Fruit fly (Drosophila melanogaster): ENCODE measurements around the gene Cpsf6.
A peak's percentile ranks its signal among the peaks of the same experiment; 100 is the strongest.

DNA sequence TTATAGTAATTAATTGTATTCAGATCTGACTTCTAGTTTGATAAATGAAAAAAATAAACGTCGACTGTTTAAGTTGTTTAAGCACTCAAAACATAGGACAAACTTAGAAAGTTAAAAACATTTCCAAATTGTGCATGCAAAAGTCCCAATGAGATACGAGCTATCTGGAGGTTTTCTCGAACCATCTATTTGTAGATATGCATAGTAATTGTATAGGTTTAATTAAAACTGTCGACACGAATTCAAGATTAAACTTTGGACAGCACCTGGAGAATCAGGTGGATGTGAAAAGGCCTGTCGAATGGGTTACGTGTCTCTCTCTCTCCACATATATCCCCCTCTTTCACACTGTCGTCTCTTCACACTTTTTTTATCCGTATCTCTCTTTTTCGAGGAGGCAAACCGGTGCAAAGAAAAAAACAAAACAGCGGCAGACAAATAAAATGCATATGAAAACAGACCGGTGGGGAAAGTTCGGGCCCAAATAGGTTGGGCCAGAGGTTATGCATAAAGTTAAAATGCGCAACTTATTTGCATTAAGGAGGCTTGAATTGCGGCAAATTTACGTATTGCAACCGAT is 44.9 kb upstream of the Cpsf6 start:
- peak; percentile 48 for TF ChIP-seq CG1621 (tag; optimal IDR thresholded peaks at IDR 0.05)
- peak; percentile 61; the same call in 2 of the 3 replicates for TF ChIP-seq CG8119 (GFP tag; IDR thresholded peaks at IDR 0.05)
- no peak for TF ChIP-seq svp (GFP tag)
- TF ChIP-seq CG8632 (GFP tag; optimal IDR thresholded peaks at IDR 0.05): no peak
- no peak for TF ChIP-seq cyc (GFP tag; optimal IDR thresholded peaks at IDR 0.05)
- TF ChIP-seq net (GFP tag; optimal IDR thresholded peaks at IDR 0.05): no peak
- TF ChIP-seq fd85E (GFP tag; optimal IDR thresholded peaks at IDR 0.05): no peak
- no peak for TF ChIP-seq Blimp-1 (GFP tag; optimal IDR thresholded peaks at IDR 0.05)
- TF ChIP-seq Ets96B (tag; optimal IDR thresholded peaks at IDR 0.05): peak; percentile 47
- no peak for TF ChIP-seq achi (GFP tag; optimal IDR thresholded peaks at IDR 0.05)
